Fruit fly (Drosophila melanogaster): ENCODE data around the gene CG32052.

DNA sequence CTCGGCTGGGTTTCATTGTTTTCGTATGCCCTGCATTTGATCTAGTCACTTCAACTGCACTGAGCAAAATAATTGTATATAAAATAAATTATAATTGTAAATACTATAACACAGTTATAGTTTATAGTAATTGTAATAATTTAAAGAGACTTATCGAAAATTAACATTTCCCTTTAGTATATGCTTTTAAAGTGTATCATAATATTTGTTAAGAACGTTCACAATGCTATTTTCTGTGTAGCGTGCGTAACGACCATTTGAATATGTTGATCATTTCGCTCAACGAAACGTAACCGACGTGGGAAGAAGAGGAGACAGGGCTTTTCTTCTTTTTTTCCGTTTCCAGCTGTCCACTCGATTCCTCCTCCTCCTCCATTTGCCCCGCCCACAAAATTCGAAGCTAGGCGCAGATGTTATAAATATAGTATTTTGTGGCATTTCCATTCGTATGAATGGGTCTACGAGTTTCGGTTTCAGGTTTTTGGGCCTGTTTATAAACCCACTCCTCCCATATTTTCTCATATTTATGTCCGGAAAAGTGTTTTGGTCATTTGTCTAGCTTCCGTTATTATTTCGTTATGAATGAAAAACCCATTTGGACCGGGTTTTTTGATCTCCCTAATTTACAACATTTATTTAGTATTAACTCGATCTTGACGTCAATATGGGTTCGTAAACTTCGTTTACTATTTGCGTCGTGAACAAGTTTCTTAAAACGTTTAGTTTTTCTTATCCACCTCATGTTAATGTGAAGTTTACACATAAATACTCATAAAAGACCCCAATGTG is 69.8 kb downstream of the CG32052 start:
- TF ChIP-seq CG8478 (optimal IDR thresholded peaks at IDR 0.05) (no peak), CTCF (optimal IDR thresholded peaks at IDR 0.05) (no peak)
